Worm (Caenorhabditis elegans): ENCODE results near the gene wrn-1.

- TF ChIP-seq F33H1.4 (GFP tag; IDR thresholded peaks at IDR 0.05): no peak
- TF ChIP-seq ztf-22 (GFP tag; optimal IDR thresholded peaks at IDR 0.05): no peak
- no peak for TF ChIP-seq ceh-91 (GFP tag; IDR thresholded peaks at IDR 0.05)
- TF ChIP-seq ztf-6 (GFP tag; IDR thresholded peaks at IDR 0.05): no peak
- TF ChIP-seq ceh-79 (tag; optimal IDR thresholded peaks at IDR 0.05): no peak
- no peak for TF ChIP-seq rec-8 (tag; optimal IDR thresholded peaks at IDR 0.05)
- no peak for TF ChIP-seq attf-6 (GFP tag; IDR thresholded peaks at IDR 0.05)
- no peak for TF ChIP-seq lsl-1 (GFP tag; optimal IDR thresholded peaks at IDR 0.05)
These were observed at the start of gene wrn-1 for ce11 chrII:6554677-6555076.

All from whole organism, young adult.